Fruit fly (Drosophila melanogaster) whole organism: Measurements from ENCODE around the gene MED31.

Source experiments
- CG8478 ChIP-seq: fragments of >200 bp; optimal IDR thresholded peaks from 2 replicates; lab custom pipeline; 2018; ENCODE audit warnings: inconsistent platforms
- Dll ChIP-seq: fragments of >200 bp; optimal IDR thresholded peaks from 2 replicates; lab custom pipeline; 2017
- EcR ChIP-seq, 2 experiments: fragments of >200 bp; optimal IDR thresholded peaks; 2 replicates each; lab custom pipeline; 2017; ENCODE audit warnings: missing biosample characterization in 2 of 2, missing genetic modification characterization in 2 of 2, missing genetic modification reagents in 2 of 2
- pan ChIP-seq: fragments of >200 bp; optimal IDR thresholded peaks from 2 replicates; lab custom pipeline; 2017
- psq ChIP-seq: fragments of >200 bp; optimal IDR thresholded peaks from 2 replicates; lab custom pipeline; 2017
- usp ChIP-seq: fragments of >200 bp; optimal IDR thresholded peaks from 2 replicates; lab custom pipeline; 2017; ENCODE audit warnings: missing biosample characterization, missing genetic modification characterization, mixed read lengths

MED31 gene

dm6 chr3R:4641616-4642102 is at the start of gene MED31, which contains the start of the genes CG9775 and slx1:
MED31 (plus strand) TSS chr3R:4641963.
CG9775 (minus strand) TSS chr3R:4641838.
slx1 (plus strand) TSS chr3R:4641963.
- TF ChIP-seq Dll (lab: Kevin White, UChicago) = no peak
- no peak for TF ChIP-seq pan (lab: Kevin White, UChicago)
- TF ChIP-seq psq (lab: Kevin White, UChicago) = no peak
- TF ChIP-seq EcR (GFP tag; optimal IDR thresholded peaks at IDR 0.05; lab: Kevin White, UChicago) = no peak

DNA sequence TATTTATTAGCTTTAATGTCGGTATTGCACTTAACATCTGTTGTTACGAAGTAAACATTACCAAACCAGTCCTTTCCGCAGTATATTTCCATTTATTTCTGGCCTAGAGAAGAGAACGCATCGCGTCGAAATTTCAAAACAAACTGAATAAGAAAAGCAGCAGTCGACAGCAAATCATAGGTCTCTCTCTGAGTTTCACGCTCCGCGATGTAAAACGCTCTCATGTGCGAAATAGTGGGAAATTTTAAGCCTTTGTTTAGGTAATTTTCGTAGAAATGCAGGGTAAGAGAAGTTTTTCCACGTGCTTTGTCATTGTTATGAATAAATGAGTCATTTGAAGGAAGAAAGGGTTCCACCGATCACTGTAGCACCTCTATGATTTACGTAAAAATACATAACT is 42.1 kb upstream of the MED31 start:
- TF ChIP-seq psq (lab: Kevin White, UChicago) (no peak), EcR (GFP tag; optimal IDR thresholded peaks at IDR 0.05; lab: Kevin White, UChicago) (no peak), CG8478 (lab: Kevin White, UChicago) (no peak), Dll (lab: Kevin White, UChicago) (no peak), usp (no peak), pan (lab: Kevin White, UChicago) (no peak)

DNA sequence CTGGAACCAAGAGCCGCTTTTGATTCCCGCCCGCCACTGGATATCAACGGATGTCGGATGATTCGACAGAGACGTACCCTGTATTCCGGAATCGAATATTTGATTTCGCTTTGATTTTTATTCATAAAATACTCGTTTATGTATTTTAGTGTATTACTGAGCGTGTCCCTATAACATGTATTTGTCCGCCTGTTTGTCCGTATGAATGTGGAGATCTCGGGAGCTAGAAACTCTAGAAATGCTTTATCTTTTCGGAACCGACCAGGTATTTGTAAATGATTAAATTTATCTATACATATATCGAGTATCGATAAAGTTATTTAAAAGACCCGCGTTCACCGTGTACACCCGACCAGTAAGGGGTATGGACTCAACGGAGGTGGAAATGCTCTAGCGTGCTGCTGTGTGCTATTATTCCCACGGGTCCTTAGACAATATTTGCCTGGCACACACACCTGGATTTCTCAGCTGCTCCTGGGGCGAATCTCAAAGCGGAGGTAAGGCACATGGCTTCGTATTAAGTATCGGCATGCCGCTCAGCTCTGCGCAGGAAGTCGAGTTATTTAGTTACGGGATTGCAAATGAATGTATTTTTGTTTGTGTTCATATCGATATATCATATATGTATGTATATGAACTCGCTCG is 39.8 kb upstream of the MED31 start:
- TF ChIP-seq CG8478 (lab: Kevin White, UChicago) (no peak), usp (no peak), psq (lab: Kevin White, UChicago) (no peak), EcR (GFP tag; optimal IDR thresholded peaks at IDR 0.05; lab: Kevin White, UChicago) (no peak), pan (lab: Kevin White, UChicago) (no peak)

dm6 chr3R:4612570-4612969 is 29.2 kb upstream of the MED31 start, which contains the start of gene 5-HT2A:
5-HT2A (plus strand) TSS chr3R:4612870.
- TF ChIP-seq pan (lab: Kevin White, UChicago) = no peak
- no peak for TF ChIP-seq EcR (GFP tag; optimal IDR thresholded peaks at IDR 0.05; lab: Kevin White, UChicago)
- TF ChIP-seq Dll (lab: Kevin White, UChicago) = no peak
- TF ChIP-seq CG8478 (lab: Kevin White, UChicago) = no peak
- no peak for TF ChIP-seq usp
- no peak for TF ChIP-seq psq (lab: Kevin White, UChicago)

- TF ChIP-seq EcR (GFP tag; optimal IDR thresholded peaks at IDR 0.05; lab: Kevin White, UChicago) = no peak
- no peak for TF ChIP-seq pan (lab: Kevin White, UChicago)
- TF ChIP-seq CG8478 (lab: Kevin White, UChicago) = no peak
- TF ChIP-seq Dll (lab: Kevin White, UChicago) = no peak
- no peak for TF ChIP-seq usp
- no peak for TF ChIP-seq psq (lab: Kevin White, UChicago)
Observed at dm6 chr3R:4616130-4616529, 25.6 kb upstream of the MED31 start.

DNA sequence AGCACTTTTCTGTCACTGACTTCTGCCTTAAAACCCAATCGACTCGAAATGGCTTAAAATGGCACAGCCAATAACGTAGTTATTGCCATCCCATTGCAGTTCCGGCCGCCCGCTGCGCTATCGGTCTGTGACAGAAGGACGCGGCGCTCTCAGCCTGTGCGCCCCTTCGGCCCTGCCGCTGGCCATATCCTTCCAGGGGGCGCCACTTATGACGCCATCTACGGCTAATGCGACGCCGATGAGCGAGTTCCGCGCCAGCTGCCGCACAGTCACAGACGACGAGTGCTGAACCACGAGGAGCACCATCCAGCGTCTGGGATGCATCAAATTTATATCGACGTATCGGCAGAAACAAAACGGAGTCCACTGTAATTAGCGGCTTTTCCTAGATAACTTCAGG is 9.1 kb upstream of the MED31 start:
- no peak for TF ChIP-seq CG8478 (lab: Kevin White, UChicago)
- TF ChIP-seq pan (lab: Kevin White, UChicago) = no peak
- TF ChIP-seq usp = no peak
- TF ChIP-seq Dll (lab: Kevin White, UChicago) = no peak
- no peak for TF ChIP-seq psq (lab: Kevin White, UChicago)
- TF ChIP-seq EcR (GFP tag; optimal IDR thresholded peaks at IDR 0.05; lab: Kevin White, UChicago) = no peak

DNA sequence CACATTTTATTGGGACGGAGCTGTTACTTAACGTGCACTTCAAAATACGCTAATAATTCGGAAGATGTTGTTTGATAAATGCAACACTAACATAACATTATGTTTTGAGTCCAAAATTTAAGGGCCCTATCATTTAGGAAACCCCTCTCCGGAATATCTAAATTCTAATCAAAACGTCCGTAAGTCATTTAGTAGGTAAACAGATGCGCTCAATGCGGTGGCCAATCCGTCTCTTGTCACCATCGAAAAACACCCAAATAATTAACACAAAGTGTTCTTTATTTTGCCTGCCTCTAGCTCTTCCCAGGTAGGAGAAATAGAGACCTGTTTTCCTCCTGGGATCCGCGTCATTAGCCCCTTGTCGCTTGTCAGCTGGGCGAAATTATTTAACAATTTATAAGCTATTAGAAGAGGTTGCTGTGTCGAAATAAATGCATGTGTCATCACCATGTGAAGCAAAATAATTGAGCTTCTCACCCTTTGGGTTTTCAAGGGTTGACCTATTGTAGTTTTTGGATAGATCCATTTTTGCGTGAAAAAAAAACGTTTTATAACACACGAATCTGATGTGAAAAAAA is 7.3 kb upstream of the MED31 start:
- TF ChIP-seq CG8478 (lab: Kevin White, UChicago) = no peak
- no peak for TF ChIP-seq psq (lab: Kevin White, UChicago)
- TF ChIP-seq EcR (GFP tag; optimal IDR thresholded peaks at IDR 0.05; lab: Kevin White, UChicago) = no peak
- no peak for TF ChIP-seq Dll (lab: Kevin White, UChicago)
- TF ChIP-seq usp = no peak
- no peak for TF ChIP-seq pan (lab: Kevin White, UChicago)

DNA sequence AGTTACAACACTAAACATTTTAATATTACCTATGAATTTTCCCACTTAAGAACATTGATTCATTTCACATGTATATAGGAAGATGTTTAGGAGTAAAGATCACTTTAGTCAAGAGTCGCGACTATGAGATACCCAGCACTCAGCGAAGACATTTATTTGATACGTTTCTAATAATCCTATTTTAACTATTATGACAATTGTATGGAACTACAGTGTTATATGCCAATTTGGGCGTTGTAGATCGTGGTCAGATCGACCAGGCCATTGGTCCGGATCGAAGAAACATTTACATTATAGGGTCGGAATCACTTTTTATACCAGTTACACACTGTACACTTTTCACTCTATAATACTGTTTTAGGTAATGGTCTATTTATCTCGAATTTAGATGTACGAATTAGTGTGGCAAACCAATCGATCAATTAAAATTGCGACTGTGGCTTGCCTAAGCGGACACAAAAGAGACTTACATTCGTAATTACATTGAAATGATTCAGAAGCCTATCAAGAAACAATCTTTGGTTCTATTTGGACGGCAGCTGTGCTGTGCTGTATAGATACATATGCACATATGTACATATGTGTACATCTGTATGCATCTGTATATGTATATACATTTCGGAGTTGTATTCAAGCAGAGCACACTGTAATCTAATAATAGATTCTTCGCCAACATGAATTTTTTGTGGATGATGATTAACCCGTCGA is 1.1 kb upstream of the MED31 start:
- TF ChIP-seq Dll (lab: Kevin White, UChicago) (no peak), CG8478 (lab: Kevin White, UChicago) (no peak), pan (lab: Kevin White, UChicago) (no peak), psq (lab: Kevin White, UChicago) (no peak), EcR (GFP tag; optimal IDR thresholded peaks at IDR 0.05; lab: Kevin White, UChicago) (no peak), usp (no peak)

- TF ChIP-seq pan (lab: Kevin White, UChicago) = no peak
- TF ChIP-seq CG8478 (lab: Kevin White, UChicago) = no peak
- TF ChIP-seq psq (lab: Kevin White, UChicago) = no peak
- no peak for TF ChIP-seq EcR (GFP tag; optimal IDR thresholded peaks at IDR 0.05; lab: Kevin White, UChicago)
- TF ChIP-seq Dll (lab: Kevin White, UChicago) = no peak
- no peak for TF ChIP-seq usp
Observed at dm6 chr3R:4641254-4641573, 549 bp upstream of the MED31 start.

DNA sequence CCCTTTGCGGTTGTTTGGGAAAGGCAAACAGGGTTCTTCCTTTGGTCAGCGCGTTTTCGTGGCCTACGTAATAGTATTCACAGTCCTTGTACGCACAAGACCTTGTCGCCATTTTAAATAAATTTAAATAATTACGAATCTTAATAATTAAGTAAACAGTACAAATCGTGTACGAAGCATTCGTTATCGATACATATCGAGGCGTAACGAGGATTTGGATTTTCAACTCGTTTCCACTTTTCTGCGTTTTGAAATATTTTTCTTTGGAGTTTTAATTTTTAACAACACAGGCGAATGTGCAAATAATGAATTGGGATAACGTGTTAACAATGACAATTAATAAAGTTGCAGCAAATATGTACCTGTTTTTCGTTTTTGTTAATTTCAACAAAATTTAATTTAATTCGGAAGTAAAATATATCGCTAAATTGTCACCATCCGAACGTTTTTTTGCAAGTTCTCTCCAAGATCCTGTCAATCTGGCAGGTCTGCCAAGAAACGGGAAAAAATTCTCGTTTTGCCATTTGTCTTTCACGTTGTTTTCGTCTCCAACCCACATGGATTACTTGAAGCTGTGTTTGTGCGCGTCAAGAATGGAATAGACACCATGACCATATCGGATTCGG is 3.8 kb downstream of the MED31 start, which contains the start of the genes Dlip2 and rpk:
Gene Dlip2, minus strand, starts transcription at position 199 of the 626 bp plus-strand sequence.
Gene rpk, plus strand, starts transcription at position 525 of the 626 bp plus-strand sequence.
- TF ChIP-seq EcR (GFP tag; optimal IDR thresholded peaks at IDR 0.05; lab: Kevin White, UChicago) (no peak), usp (no peak), Dll (lab: Kevin White, UChicago) (no peak), CG8478 (lab: Kevin White, UChicago) (no peak), psq (lab: Kevin White, UChicago) (no peak), pan (lab: Kevin White, UChicago) (no peak)
